Fruit fly (Drosophila melanogaster): ENCODE measurements around the gene CG8281.

dm6 chr3L:7960707-7961695, 48.7 kb downstream of the CG8281 start:
- TF ChIP-seq psq (optimal IDR thresholded peaks at IDR 0.05) (no peak), pan (optimal IDR thresholded peaks at IDR 0.05) (no peak)

Data from whole organism.